Worm (Caenorhabditis elegans): ENCODE measurements around the gene K09F6.10.

- TF ChIP-seq ama-1 (optimal IDR thresholded peaks at IDR 0.05) (no peak), elt-3 (tag; optimal IDR thresholded peaks at IDR 0.05) (no peak), snpc-4 (tag; optimal IDR thresholded peaks at IDR 0.05) (no peak), nhr-11 (tag; optimal IDR thresholded peaks at IDR 0.05) (no peak), lsy-2 (tag; optimal IDR thresholded peaks at IDR 0.05) (no peak), mbf-1 (tag; optimal IDR thresholded peaks at IDR 0.05) (no peak), skn-1 (tag; optimal IDR thresholded peaks at IDR 0.05) (no peak), aly-2 (tag; optimal IDR thresholded peaks at IDR 0.05) (no peak), ztf-4 (tag; optimal IDR thresholded peaks at IDR 0.05) (no peak), elt-1 (tag; optimal IDR thresholded peaks at IDR 0.05) (no peak)
Observed at ce11 chrII:2332220-2332619, 43.5 kb upstream of the K09F6.10 start, which contains the start of gene F43C11.8.

Data from whole organism, L2 larva.